Worm (Caenorhabditis elegans) whole organism, midembryonic: ENCODE measurements around the gene Y41D4B.17.

Experiments
- T22C8.4 ChIP-seq: fragments of 200-800 bp; sonication (Bioruptor generic); IDR thresholded peaks from 2 replicates; pipeline ENCODE4 v1.3.6; 2022; ENCODE audit warnings: missing genetic modification characterization, missing compliant biosample characterization
- cog-1 ChIP-seq: sonication (generic microtip); optimal IDR thresholded peaks from 2 replicates; lab custom pipeline; 2016; ENCODE audit warnings: missing genetic modification characterization, missing compliant biosample characterization
- flt-1 ChIP-seq: fragments of 200-800 bp; sonication (Bioruptor generic); IDR thresholded peaks from 2 replicates; pipeline ENCODE4 v1.3.6; 2022; ENCODE audit warnings: missing genetic modification characterization, missing compliant biosample characterization

ce11 chrIV:1550131-1550530 lies 9.8 kb upstream of the Y41D4B.17 start, which contains the start of gene C34H4.5:
- TF ChIP-seq flt-1 (GFP tag; lab: Robert Waterston, UW) (no peak), T22C8.4 (GFP tag; lab: Robert Waterston, UW) (no peak), cog-1 (tag; lab: Kevin White, UChicago) (no peak)
